Fruit fly (Drosophila melanogaster) whole organism, embryonic: ENCODE results near the gene dally.

ENCODE experiments used
- CG10321 ChIP-seq: fragments of 200-800 bp; sonication (Bioruptor generic); IDR thresholded peaks from 2 replicates; pipeline ENCODE4 v1.3.6; 2022; ENCODE audit warnings: missing biosample characterization, missing genetic modification characterization
- CG11247 ChIP-seq: fragments of 200-800 bp; sonication (Bioruptor generic); IDR thresholded peaks from 2 replicates; pipeline ENCODE4 v1.3.6; 2022; ENCODE audit warnings: missing biosample characterization, missing genetic modification characterization
- CG11398 ChIP-seq: fragments of 200-800 bp; sonication (Bioruptor generic); optimal IDR thresholded peaks from 2 replicates; lab custom pipeline; 2016; ENCODE audit warnings: missing biosample characterization, missing genetic modification characterization
- CG12104 ChIP-seq: fragments of 200-800 bp; sonication (Bioruptor generic); optimal IDR thresholded peaks from 3 replicates; lab custom pipeline; 2016; ENCODE audit warnings: missing biosample characterization, missing genetic modification characterization
- CG12744 ChIP-seq: fragments of 200-800 bp; sonication (Bioruptor generic); optimal IDR thresholded peaks from 2 replicates; lab custom pipeline; 2016; ENCODE audit warnings: missing biosample characterization, missing genetic modification characterization
- CG1603 ChIP-seq: fragments of 200-800 bp; sonication (Bioruptor generic); optimal IDR thresholded peaks from 2 replicates; lab custom pipeline; 2019; ENCODE audit warnings: missing biosample characterization, mild to moderate bottlenecking, missing genetic modification characterization, moderate library complexity
- CG17568 ChIP-seq: fragments of 200-800 bp; sonication (Bioruptor generic); optimal IDR thresholded peaks from 2 replicates; lab custom pipeline; 2018; ENCODE audit warnings: missing biosample characterization, mild to moderate bottlenecking, missing genetic modification characterization, moderate library complexity
- CG33213 ChIP-seq: fragments of 200-800 bp; sonication (Bioruptor generic); optimal IDR thresholded peaks from 3 replicates; lab custom pipeline; 2016; ENCODE audit warnings: missing biosample characterization, missing genetic modification characterization
- CG3995 ChIP-seq: fragments of 200-800 bp; sonication (Bioruptor generic); optimal IDR thresholded peaks from 3 replicates; lab custom pipeline; 2016; ENCODE audit warnings: missing biosample characterization, missing genetic modification characterization
- CG42726 ChIP-seq: fragments of 200-800 bp; sonication (Bioruptor generic); IDR thresholded peaks from 2 replicates; pipeline ENCODE4 v1.3.6; 2022; ENCODE audit warnings: missing biosample characterization, missing genetic modification characterization; ENCODE audit not compliant: partially characterized antibody
- CG4282 ChIP-seq: fragments of 200-800 bp; sonication (Bioruptor generic); optimal IDR thresholded peaks from 2 replicates; lab custom pipeline; 2016; ENCODE audit warnings: missing biosample characterization, missing genetic modification characterization
- CG43689 ChIP-seq: fragments of 200-800 bp; sonication (Bioruptor generic); IDR thresholded peaks from 2 replicates; pipeline ENCODE4 v1.3.6; 2022; ENCODE audit warnings: missing biosample characterization, missing genetic modification characterization
- CG4707 ChIP-seq: fragments of 200-800 bp; sonication (Bioruptor generic); optimal IDR thresholded peaks from 2 replicates; lab custom pipeline; 2018; ENCODE audit warnings: missing biosample characterization, mild to moderate bottlenecking, missing genetic modification characterization, moderate library complexity
- CG6854 ChIP-seq: fragments of 200-800 bp; sonication (Bioruptor generic); optimal IDR thresholded peaks from 3 replicates; lab custom pipeline; 2017; ENCODE audit warnings: missing biosample characterization, mild to moderate bottlenecking, missing genetic modification characterization
- CG7271 ChIP-seq: fragments of 200-800 bp; sonication (Bioruptor generic); optimal IDR thresholded peaks from 2 replicates; lab custom pipeline; 2018; ENCODE audit warnings: missing biosample characterization, mild to moderate bottlenecking, missing genetic modification characterization, moderate library complexity
- CG7357 ChIP-seq: fragments of 200-800 bp; sonication (Bioruptor generic); IDR thresholded peaks from 3 replicates; pipeline ENCODE4 v1.3.6; 2022; ENCODE audit warnings: missing biosample characterization, missing genetic modification characterization
- CG8478 ChIP-seq: fragments of >200 bp; optimal IDR thresholded peaks from 2 replicates; lab custom pipeline; 2018
- CG9932 ChIP-seq: fragments of 200-800 bp; sonication (Bioruptor generic); IDR thresholded peaks from 2 replicates; pipeline ENCODE4 v1.3.6; 2022; ENCODE audit warnings: missing biosample characterization, missing genetic modification characterization
- CHES-1-like ChIP-seq: fragments of 200-800 bp; sonication (Bioruptor generic); optimal IDR thresholded peaks from 2 replicates; lab custom pipeline; 2016; ENCODE audit warnings: missing biosample characterization, missing genetic modification characterization
- Camta ChIP-seq: fragments of 200-800 bp; sonication (Bioruptor generic); optimal IDR thresholded peaks from 2 replicates; lab custom pipeline; 2016; ENCODE audit warnings: missing biosample characterization, missing genetic modification characterization
- Dll ChIP-seq: fragments of 200-800 bp; sonication (Bioruptor generic); IDR thresholded peaks from 4 replicates; pipeline ENCODE4 v1.3.6; 2022; ENCODE audit warnings: missing biosample characterization, missing genetic modification characterization; ENCODE audit not compliant: partially characterized antibody
- Elba2 ChIP-seq: fragments of 200-800 bp; sonication (Bioruptor generic); optimal IDR thresholded peaks from 3 replicates; lab custom pipeline; 2016; ENCODE audit warnings: missing biosample characterization, missing genetic modification characterization
- Ets65A ChIP-seq: fragments of 200-800 bp; sonication (Bioruptor generic); peaks from one replicate; lab custom pipeline; 2016; ENCODE audit warnings: missing biosample characterization, missing genetic modification characterization
- Fer2 ChIP-seq: fragments of 200-800 bp; sonication (Bioruptor generic); optimal IDR thresholded peaks from 2 replicates; lab custom pipeline; 2018; ENCODE audit warnings: missing biosample characterization, mild to moderate bottlenecking, missing genetic modification characterization, moderate library complexity
- HHEX ChIP-seq: fragments of 200-800 bp; sonication (Bioruptor generic); optimal IDR thresholded peaks from 3 replicates; lab custom pipeline; 2017; ENCODE audit warnings: missing biosample characterization, mild to moderate bottlenecking, missing genetic modification characterization, missing genetic modification reagents
- HmgZ ChIP-seq: fragments of 200-800 bp; sonication (Bioruptor generic); optimal IDR thresholded peaks from 2 replicates; lab custom pipeline; 2018; ENCODE audit warnings: missing biosample characterization, mild to moderate bottlenecking, missing genetic modification characterization
- Hr39 ChIP-seq: fragments of >200 bp; optimal IDR thresholded peaks from 2 replicates; lab custom pipeline; 2017
- Hr51 ChIP-seq, 2 experiments: fragments of 200-800 bp; sonication (Bioruptor generic); optimal IDR thresholded peaks; 2 replicates in 1 of 2; 3 replicates in 1 of 2; lab custom pipeline; 2016 to 2018; ENCODE audit warnings: missing biosample characterization in 2 of 2, missing genetic modification characterization in 2 of 2, mild to moderate bottlenecking in 1 of 2, moderate library complexity in 1 of 2
- Jarid2 ChIP-seq: fragments of 200-800 bp; sonication (Bioruptor generic); optimal IDR thresholded peaks from 3 replicates; lab custom pipeline; 2017; ENCODE audit warnings: mild to moderate bottlenecking, missing biosample characterization, missing genetic modification reagents, missing genetic modification characterization
- Max ChIP-seq: fragments of 200-800 bp; sonication (Bioruptor generic); optimal IDR thresholded peaks from 2 replicates; lab custom pipeline; 2016; ENCODE audit warnings: missing biosample characterization, mild to moderate bottlenecking, missing genetic modification characterization
- Mes4 ChIP-seq: fragments of 200-800 bp; sonication (Bioruptor generic); optimal IDR thresholded peaks from 2 replicates; lab custom pipeline; 2016; ENCODE audit warnings: missing biosample characterization, missing genetic modification characterization
- Nf-YB ChIP-seq: fragments of 200-800 bp; sonication (Bioruptor generic); optimal IDR thresholded peaks from 3 replicates; lab custom pipeline; 2019; ENCODE audit warnings: missing biosample characterization, mild to moderate bottlenecking, missing genetic modification characterization, moderate library complexity
- Poxn ChIP-seq: fragments of 200-800 bp; sonication (Bioruptor generic); IDR thresholded peaks from 2 replicates; pipeline ENCODE4 v1.3.6; 2022; ENCODE audit warnings: missing biosample characterization, missing genetic modification characterization
- Six4 ChIP-seq: fragments of 200-800 bp; sonication (Bioruptor generic); optimal IDR thresholded peaks from 2 replicates; lab custom pipeline; 2016; ENCODE audit warnings: missing biosample characterization, missing genetic modification characterization
- abd-A ChIP-seq: fragments of 200-800 bp; sonication (Bioruptor generic); optimal IDR thresholded peaks from 3 replicates; lab custom pipeline; 2019; ENCODE audit warnings: missing biosample characterization, mild to moderate bottlenecking, missing genetic modification characterization, moderate library complexity
- bowl ChIP-seq: fragments of 200-800 bp; sonication (Bioruptor generic); IDR thresholded peaks from 2 replicates; pipeline ENCODE4 v1.3.6; 2022; ENCODE audit warnings: missing biosample characterization, missing genetic modification characterization
- cas ChIP-seq: fragments of 200-800 bp; sonication (Bioruptor generic); IDR thresholded peaks from 2 replicates; pipeline ENCODE4 v1.3.6; 2022; ENCODE audit warnings: missing biosample characterization, missing genetic modification characterization
- chinmo ChIP-seq: fragments of 200-800 bp; sonication (Bioruptor generic); IDR thresholded peaks from 4 replicates; pipeline ENCODE4 v1.3.6; 2022; ENCODE audit warnings: missing biosample characterization, missing genetic modification characterization; ENCODE audit not compliant: partially characterized antibody
- ems ChIP-seq: fragments of 200-800 bp; sonication (Bioruptor generic); optimal IDR thresholded peaks from 3 replicates; lab custom pipeline; 2016; ENCODE audit warnings: missing biosample characterization, missing genetic modification characterization
- en ChIP-seq: fragments of 200-800 bp; sonication (Bioruptor generic); optimal IDR thresholded peaks from 2 replicates; lab custom pipeline; 2016; ENCODE audit warnings: missing biosample characterization, missing genetic modification characterization
- fu2 ChIP-seq: fragments of 200-800 bp; sonication (Bioruptor generic); optimal IDR thresholded peaks from 2 replicates; lab custom pipeline; 2016; ENCODE audit warnings: missing biosample characterization, missing genetic modification characterization
- grn ChIP-seq: fragments of 200-800 bp; sonication (Bioruptor generic); optimal IDR thresholded peaks from 3 replicates; lab custom pipeline; 2017; ENCODE audit warnings: missing biosample characterization, missing genetic modification characterization
- gsb ChIP-seq: fragments of 200-800 bp; sonication (Bioruptor generic); IDR thresholded peaks from 2 replicates; pipeline ENCODE4 v1.3.6; 2022; ENCODE audit warnings: missing biosample characterization, missing genetic modification characterization
- jumu ChIP-seq: fragments of 200-800 bp; sonication (Bioruptor generic); optimal IDR thresholded peaks from 3 replicates; lab custom pipeline; 2016; ENCODE audit warnings: missing biosample characterization, missing genetic modification characterization
- prd ChIP-seq, 3 experiments: fragments of >200 bp in 2 of 3; fragments of 200-800 bp in 1 of 3; sonication (Bioruptor generic) in 1 of 3; optimal IDR thresholded peaks in 2 of 3; IDR thresholded peaks in 1 of 3; 2 replicates in 2 of 3; 3 replicates in 1 of 3; pipeline versions ENCODE4 v1.3.6 to Lab custom; 2017 to 2022; ENCODE audit warnings: missing biosample characterization in 1 of 3, missing genetic modification characterization in 1 of 3
- run ChIP-seq: fragments of 200-800 bp; sonication (Bioruptor generic); optimal IDR thresholded peaks from 3 replicates; lab custom pipeline; 2018; ENCODE audit warnings: missing biosample characterization, mild to moderate bottlenecking, missing genetic modification characterization
- sens ChIP-seq: fragments of 200-800 bp; sonication (Bioruptor generic); peaks from one replicate; lab custom pipeline; 2016; ENCODE audit warnings: missing biosample characterization, missing genetic modification characterization
- sens-2 ChIP-seq: fragments of 200-800 bp; sonication (Bioruptor generic); IDR thresholded peaks from 2 replicates; pipeline ENCODE4 v1.3.6; 2022; ENCODE audit warnings: missing biosample characterization, missing genetic modification characterization
- sqz ChIP-seq: fragments of 200-800 bp; sonication (Bioruptor generic); optimal IDR thresholded peaks from 3 replicates; lab custom pipeline; 2018; ENCODE audit warnings: missing biosample characterization, mild to moderate bottlenecking, missing genetic modification characterization
- sug ChIP-seq: fragments of 200-800 bp; optimal IDR thresholded peaks from 2 replicates; lab custom pipeline; 2019; ENCODE audit warnings: missing biosample characterization, mild to moderate bottlenecking, missing genetic modification characterization, moderate library complexity
- zen ChIP-seq: fragments of 200-800 bp; sonication (Bioruptor generic); optimal IDR thresholded peaks from 3 replicates; lab custom pipeline; 2018; ENCODE audit warnings: missing biosample characterization, mild to moderate bottlenecking, missing genetic modification characterization, moderate library complexity

The dally gene

DNA sequence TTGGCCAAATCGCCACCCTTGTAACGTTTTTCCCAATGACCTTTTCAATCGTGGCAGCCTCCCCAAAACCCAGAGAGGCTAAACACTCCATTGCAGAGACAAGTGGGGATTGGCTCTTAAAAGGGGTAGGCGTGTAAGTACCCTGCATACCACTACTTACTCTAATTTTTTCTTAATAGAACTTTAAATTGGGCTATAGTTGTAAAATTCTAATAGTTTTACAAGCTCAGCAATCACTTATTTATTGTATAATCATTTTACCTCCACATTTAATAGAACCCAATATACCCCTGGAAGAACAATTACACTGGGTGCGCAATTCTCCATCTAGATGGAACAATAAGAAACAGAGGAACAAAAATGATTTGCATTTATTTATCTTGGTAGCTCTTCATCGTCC lies 14.5 kb downstream of the dally start (continued):
- TF ChIP-seq CG7357 (GFP tag; lab: Robert Waterston, UW) = peak; percentile 62; the same call in 2 of the 3 replicates
- TF ChIP-seq Six4 = peak; percentile 48
- no peak for TF ChIP-seq cas (GFP tag; lab: Robert Waterston, UW)
- no peak for TF ChIP-seq Poxn (GFP tag; lab: Robert Waterston, UW)
- TF ChIP-seq HHEX (GFP tag; lab: Kevin White, UChicago) = peak; percentile 65
- no peak for TF ChIP-seq prd (optimal IDR thresholded peaks at IDR 0.05; lab: Kevin White, UChicago)
- peak; percentile 83 for TF ChIP-seq prd (GFP tag; IDR thresholded peaks at IDR 0.05; lab: Robert Waterston, UW)
- no peak for TF ChIP-seq abd-A (tag; lab: Kevin White, UChicago)
- TF ChIP-seq Elba2 = no peak
- peak; percentile 70 for TF ChIP-seq CG11247 (GFP tag; lab: Robert Waterston, UW)
- TF ChIP-seq Mes4 (GFP tag; lab: Kevin White, UChicago) = peak; percentile 23
- peak; percentile 57 for TF ChIP-seq CG9932 (GFP tag; lab: Robert Waterston, UW)
- TF ChIP-seq sug = peak; percentile 16
- TF ChIP-seq Hr51 (GFP tag; optimal IDR thresholded peaks at IDR 0.05; lab: Kevin White, UChicago) = peak in 1 of 2 experiments; percentile 81
- TF ChIP-seq CG3995 (GFP tag; lab: Kevin White, UChicago) = no peak
- TF ChIP-seq CG42726 (GFP tag; lab: Robert Waterston, UW) = no peak
- peak; percentile 15 for TF ChIP-seq CG12744 (GFP tag; lab: Kevin White, UChicago)
- TF ChIP-seq fu2 (GFP tag; lab: Kevin White, UChicago) = peak; percentile 21
- peak; percentile 47 for TF ChIP-seq CG4707
- TF ChIP-seq Hr39 = no peak
- TF ChIP-seq Dll = no peak
- peak; percentile 55 for TF ChIP-seq CG11398
- no peak; the same call in 1 of the 2 replicates for TF ChIP-seq CG43689 (GFP tag; lab: Robert Waterston, UW)
- peak; percentile 61 for TF ChIP-seq CG17568 (GFP tag; lab: Kevin White, UChicago)
- peak; percentile 65 for TF ChIP-seq zen
- peak; percentile 26 for TF ChIP-seq Ets65A (GFP tag; lab: Kevin White, UChicago)
- TF ChIP-seq sqz (GFP tag; lab: Kevin White, UChicago) = peak; percentile 48
- TF ChIP-seq CG12104 (GFP tag; lab: Kevin White, UChicago) = peak; percentile 1
- peak; percentile 70 for TF ChIP-seq Camta
- TF ChIP-seq Nf-YB (GFP tag; lab: Kevin White, UChicago) = peak; percentile 30
- TF ChIP-seq grn = no peak
- TF ChIP-seq jumu = peak; percentile 34
- TF ChIP-seq CHES-1-like = peak; percentile 17
- peak; percentile 43; the same call in 1 of the 2 replicates for TF ChIP-seq CG10321 (GFP tag; lab: Robert Waterston, UW)
- TF ChIP-seq Fer2 (tag; lab: Kevin White, UChicago) = peak; percentile 61
- no peak for TF ChIP-seq CG4282
- no peak for TF ChIP-seq CG8478 (lab: Kevin White, UChicago)
- TF ChIP-seq CG7271 = no peak
- TF ChIP-seq HmgZ (tag; lab: Kevin White, UChicago) = peak; percentile 66
- peak; percentile 43 for TF ChIP-seq CG6854 (GFP tag; lab: Kevin White, UChicago)
- TF ChIP-seq CG33213 (GFP tag; lab: Kevin White, UChicago) = no peak
- peak; percentile 78 for TF ChIP-seq CG1603 (tag; lab: Kevin White, UChicago)
- TF ChIP-seq Jarid2 (GFP tag; lab: Kevin White, UChicago) = peak; percentile 7
- peak; percentile 45 for TF ChIP-seq Max (GFP tag; lab: Kevin White, UChicago)
- TF ChIP-seq en (GFP tag; lab: Kevin White, UChicago) = peak; percentile 39
- peak; percentile 66 for TF ChIP-seq ems (GFP tag; lab: Kevin White, UChicago)
- peak; percentile 27; the same call in 1 of the 2 replicates for TF ChIP-seq bowl (GFP tag; lab: Robert Waterston, UW)
- peak; percentile 45; the same call in 1 of the 2 replicates for TF ChIP-seq sens-2 (GFP tag; lab: Robert Waterston, UW)
- no peak for TF ChIP-seq chinmo (GFP tag; lab: Robert Waterston, UW)
- TF ChIP-seq run (tag; lab: Kevin White, UChicago) = peak; percentile 44
- peak; percentile 65; the same call in 1 of the 2 replicates for TF ChIP-seq gsb (GFP tag; lab: Robert Waterston, UW)
- TF ChIP-seq sens = peak; percentile 95
